Worm (Caenorhabditis elegans): Measurements from ENCODE around the gene wrm-1.
A peak's percentile ranks its signal among the peaks of the same experiment; 100 is the strongest.

Gene wrm-1

DNA sequence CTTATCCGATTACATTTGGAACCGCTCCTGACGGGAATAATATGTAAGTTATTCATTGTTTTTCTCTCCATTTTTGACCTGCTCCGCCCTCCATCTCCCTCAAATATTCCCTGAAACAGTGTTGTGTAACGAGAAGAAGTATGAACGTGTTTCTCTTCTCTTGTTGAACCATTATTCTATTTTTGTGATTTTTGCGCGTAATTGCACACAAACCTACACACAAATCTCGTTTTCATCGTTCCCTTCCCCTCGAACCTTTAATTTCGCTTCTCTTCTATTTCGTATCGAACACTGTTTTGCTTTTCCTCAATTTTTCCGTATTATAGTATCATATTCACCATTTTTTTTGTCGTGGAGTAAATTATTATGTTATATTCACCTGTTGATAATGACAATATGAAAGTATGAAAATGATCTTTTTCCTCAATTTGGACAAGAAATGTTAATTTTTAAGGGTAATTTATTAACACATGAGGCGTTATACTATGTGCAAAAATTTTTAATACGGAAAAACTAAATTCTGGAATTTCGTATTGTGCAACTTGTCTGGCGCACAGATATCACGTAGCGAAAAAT, 5.4 kb upstream of the wrm-1 start:
- TF ChIP-seq cog-1 (tag; optimal IDR thresholded peaks at IDR 0.05) (no peak), ztf-23 (GFP tag; IDR thresholded peaks at IDR 0.05) (no peak), ref-1 (GFP tag; conservative IDR thresholded peaks at IDR 0.05) (no peak), flt-1 (GFP tag; IDR thresholded peaks at IDR 0.05) (no peak), klf-2 (GFP tag; conservative IDR thresholded peaks at IDR 0.05) (no peak), med-1 (GFP tag; optimal IDR thresholded peaks at IDR 0.05; ENCODE audit: insufficient read depth) (no peak), T22C8.4 (GFP tag; IDR thresholded peaks at IDR 0.05) (no peak), tab-1 (GFP tag; IDR thresholded peaks at IDR 0.05) (no peak), ztf-29 (GFP tag; IDR thresholded peaks at IDR 0.05) (no peak)

DNA sequence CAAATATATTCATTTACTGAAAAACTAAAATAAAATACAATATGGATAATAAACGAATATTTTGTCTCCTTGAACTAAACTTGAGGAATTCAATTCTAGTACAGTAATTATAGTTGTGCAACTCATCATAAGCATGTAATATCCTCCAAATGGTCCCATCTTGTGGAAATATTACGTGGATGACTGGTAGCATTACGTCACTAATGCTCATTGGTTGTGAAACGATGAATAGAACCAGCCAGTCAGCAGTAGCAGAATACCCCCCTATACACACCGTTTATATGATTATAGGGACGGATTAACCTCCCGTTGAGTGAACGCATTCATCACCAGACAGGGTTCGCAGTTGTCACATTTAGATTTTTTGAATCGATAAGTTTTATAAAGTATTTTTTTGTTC, 4.3 kb upstream of the wrm-1 start:
- TF ChIP-seq flt-1 (GFP tag; IDR thresholded peaks at IDR 0.05), result no peak
- no peak for TF ChIP-seq ztf-23 (GFP tag; IDR thresholded peaks at IDR 0.05)
- no peak for TF ChIP-seq ztf-29 (GFP tag; IDR thresholded peaks at IDR 0.05)
- TF ChIP-seq cog-1 (tag; optimal IDR thresholded peaks at IDR 0.05), result no peak
- TF ChIP-seq T22C8.4 (GFP tag; IDR thresholded peaks at IDR 0.05), result no peak
- no peak for TF ChIP-seq med-1 (GFP tag; optimal IDR thresholded peaks at IDR 0.05; ENCODE audit: insufficient read depth)
- no peak for TF ChIP-seq tab-1 (GFP tag; IDR thresholded peaks at IDR 0.05)

DNA sequence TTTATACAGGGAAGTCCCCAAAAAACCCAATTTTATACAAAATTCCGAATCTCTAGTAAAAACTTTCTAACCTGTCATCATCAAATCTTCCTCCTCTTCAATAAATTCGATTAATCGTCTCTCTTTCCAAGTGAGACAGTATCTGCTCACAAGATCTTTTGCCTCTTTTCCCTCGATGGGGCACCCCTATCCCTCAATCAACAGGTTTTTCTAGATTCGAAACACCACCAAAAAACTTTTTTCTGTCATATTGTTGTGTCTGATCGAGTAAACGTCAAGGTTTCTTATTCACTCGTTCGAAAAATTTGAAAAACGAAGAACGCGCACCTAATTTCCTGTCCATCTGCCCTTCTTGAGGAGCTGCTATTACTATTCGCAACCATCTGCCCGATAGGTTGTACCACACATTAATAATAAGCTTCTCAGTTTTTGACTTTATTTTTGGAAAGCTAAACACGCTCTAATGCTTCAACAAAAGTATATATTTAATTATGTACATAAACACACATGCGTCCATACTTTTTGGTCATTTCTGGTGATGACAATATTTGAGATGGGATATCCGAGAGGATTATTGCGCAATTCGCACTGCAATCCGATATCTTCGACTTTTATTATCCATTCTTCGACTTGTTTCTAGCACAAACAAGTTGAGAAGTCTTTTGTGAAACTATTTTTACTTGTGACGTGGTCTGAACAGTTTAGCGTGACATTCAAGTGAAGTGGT, 3.4 kb upstream of the wrm-1 start:
- TF ChIP-seq ztf-29 (GFP tag; IDR thresholded peaks at IDR 0.05), result no peak
- TF ChIP-seq T22C8.4 (GFP tag; IDR thresholded peaks at IDR 0.05), result no peak
- no peak for TF ChIP-seq ref-1 (GFP tag; conservative IDR thresholded peaks at IDR 0.05)
- no peak for TF ChIP-seq cog-1 (tag; optimal IDR thresholded peaks at IDR 0.05)

DNA sequence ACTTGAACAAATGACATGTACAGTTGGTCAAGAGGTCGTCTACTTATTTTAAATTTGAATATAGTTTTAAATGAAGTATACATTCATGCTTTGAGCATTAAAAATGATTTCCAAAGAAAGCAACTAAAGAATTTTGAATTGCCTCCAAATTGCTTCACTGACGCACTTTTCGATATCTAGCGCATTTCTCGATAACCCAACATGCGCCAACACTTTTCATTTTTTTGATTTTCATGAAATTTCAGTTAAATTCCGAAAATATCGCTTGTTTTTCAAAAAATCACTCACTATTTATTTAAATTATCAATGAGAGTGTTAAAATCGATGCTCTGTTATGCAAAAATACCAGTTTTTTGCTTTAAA, 2.8 kb upstream of the wrm-1 start:
- TF ChIP-seq cog-1 (tag; optimal IDR thresholded peaks at IDR 0.05) (no peak), ref-1 (GFP tag; conservative IDR thresholded peaks at IDR 0.05) (no peak), tab-1 (GFP tag; IDR thresholded peaks at IDR 0.05) (no peak), T22C8.4 (GFP tag; IDR thresholded peaks at IDR 0.05) (no peak), klf-2 (GFP tag; conservative IDR thresholded peaks at IDR 0.05) (no peak), ztf-29 (GFP tag; IDR thresholded peaks at IDR 0.05) (no peak), flt-1 (GFP tag; IDR thresholded peaks at IDR 0.05) (no peak), ztf-23 (GFP tag; IDR thresholded peaks at IDR 0.05) (no peak), med-1 (GFP tag; optimal IDR thresholded peaks at IDR 0.05; ENCODE audit: insufficient read depth) (no peak)

DNA sequence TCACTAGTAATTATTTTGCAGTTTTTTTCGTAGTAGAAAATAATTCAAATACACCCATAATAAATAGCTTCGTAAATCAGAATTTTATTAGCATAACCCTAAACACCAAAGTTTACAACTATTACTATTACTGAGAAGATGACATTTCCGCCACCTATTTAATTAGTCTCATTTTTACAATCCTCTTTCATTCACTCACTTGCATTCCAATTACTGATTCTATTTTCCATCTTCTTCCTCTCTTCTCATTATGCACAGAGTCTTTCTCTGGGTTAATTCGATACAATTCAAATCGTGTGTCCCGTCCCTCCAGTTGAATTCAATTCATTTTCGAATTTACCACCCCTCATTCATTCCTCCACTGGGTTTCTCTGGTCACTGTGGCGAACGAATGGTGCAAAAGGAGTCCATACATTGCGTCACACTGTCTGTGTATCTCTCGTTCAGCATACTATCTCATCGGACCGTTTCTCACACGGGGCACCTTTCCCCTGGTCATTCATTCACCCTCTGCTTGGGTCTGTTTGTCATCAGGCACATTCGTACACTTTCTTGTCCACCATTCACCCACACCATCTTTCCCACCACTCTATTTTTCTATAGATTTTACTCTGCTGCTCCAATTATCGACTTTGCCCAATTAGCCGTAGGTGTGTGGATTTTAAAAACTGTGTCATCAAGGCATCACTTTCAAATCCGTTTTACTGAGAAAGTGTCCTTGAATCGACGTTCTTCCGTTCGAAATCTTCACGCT, 2.2 kb upstream of the wrm-1 start:
- TF ChIP-seq ztf-23 (GFP tag; IDR thresholded peaks at IDR 0.05) (no peak), flt-1 (GFP tag; IDR thresholded peaks at IDR 0.05) (peak; percentile 22; the same call in 1 of the 2 replicates)

DNA sequence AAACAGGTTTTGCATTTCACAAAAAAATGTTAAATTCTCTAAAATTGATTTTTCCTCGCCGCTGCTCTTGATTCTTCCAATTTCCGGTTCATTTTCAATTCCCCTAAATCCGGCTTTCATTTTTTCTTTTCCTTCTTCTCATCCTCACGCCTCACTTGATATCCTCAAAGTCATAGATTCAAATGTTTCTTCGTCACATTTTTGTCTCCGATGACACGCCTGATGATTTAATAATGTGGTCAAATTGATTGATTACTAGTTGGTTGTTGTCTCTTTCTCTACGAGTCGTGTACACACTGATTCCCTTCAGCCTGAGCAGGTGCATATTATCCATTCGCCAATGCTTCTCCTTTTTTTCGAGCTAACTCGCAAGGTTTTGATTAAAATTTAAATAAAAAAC, 1.2 kb upstream of the wrm-1 start:
- TF ChIP-seq klf-2 (GFP tag; conservative IDR thresholded peaks at IDR 0.05) (no peak), ztf-23 (GFP tag; IDR thresholded peaks at IDR 0.05) (no peak), T22C8.4 (GFP tag; IDR thresholded peaks at IDR 0.05) (no peak), med-1 (GFP tag; optimal IDR thresholded peaks at IDR 0.05; ENCODE audit: insufficient read depth) (no peak), ztf-29 (GFP tag; IDR thresholded peaks at IDR 0.05) (no peak), tab-1 (GFP tag; IDR thresholded peaks at IDR 0.05) (no peak), ref-1 (GFP tag; conservative IDR thresholded peaks at IDR 0.05) (no peak), cog-1 (tag; optimal IDR thresholded peaks at IDR 0.05) (no peak), flt-1 (GFP tag; IDR thresholded peaks at IDR 0.05) (no peak)

DNA sequence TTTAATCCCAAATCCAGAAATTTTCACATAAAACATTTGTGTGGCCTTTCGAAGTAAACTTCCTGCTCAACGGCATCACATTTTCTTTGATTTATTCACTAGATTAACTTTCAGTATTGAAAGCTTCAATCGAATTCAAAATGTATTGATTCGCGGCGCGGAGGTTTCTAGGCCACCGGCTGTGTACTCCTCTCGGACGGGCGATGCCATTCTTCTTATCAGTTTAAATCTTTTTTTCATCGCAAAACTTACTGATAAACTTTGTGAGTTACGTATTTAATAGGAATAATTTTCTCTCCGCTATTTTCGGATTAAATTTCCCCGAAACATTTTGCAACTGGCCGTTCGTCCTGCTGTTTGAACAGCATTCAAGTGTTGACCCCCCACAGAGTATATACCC, 762 bp upstream of the wrm-1 start:
- no peak for TF ChIP-seq ztf-23 (GFP tag; IDR thresholded peaks at IDR 0.05)
- no peak for TF ChIP-seq ref-1 (GFP tag; conservative IDR thresholded peaks at IDR 0.05)
- TF ChIP-seq tab-1 (GFP tag; IDR thresholded peaks at IDR 0.05), result no peak
- peak; percentile 18; the same call in 1 of the 2 replicates for TF ChIP-seq T22C8.4 (GFP tag; IDR thresholded peaks at IDR 0.05)
- TF ChIP-seq flt-1 (GFP tag; IDR thresholded peaks at IDR 0.05), result peak; percentile 49; the same call in 1 of the 2 replicates

DNA sequence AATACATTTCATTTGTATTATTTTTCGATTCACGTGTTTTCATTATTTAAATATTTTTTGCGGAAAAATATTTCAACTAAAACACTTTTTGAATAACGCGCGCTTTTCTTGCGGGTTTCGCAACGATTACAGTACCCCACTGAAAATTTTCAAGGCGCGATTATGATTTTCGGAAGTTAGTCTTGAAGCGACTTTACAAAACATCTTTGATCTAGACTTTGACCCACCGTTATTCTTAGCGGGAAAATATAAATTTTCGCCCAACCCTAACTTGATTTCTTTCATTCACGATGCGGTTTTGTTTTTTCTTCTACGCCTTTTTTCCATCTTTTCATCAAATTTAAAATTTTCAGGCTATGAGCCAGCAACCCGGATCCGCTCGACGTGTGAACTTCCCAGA, 5.2 kb downstream of the wrm-1 start, which contains the start of gene egg-1:
egg-1 (plus strand) TSS at position 354 of the 400 bp plus-strand sequence.
- TF ChIP-seq cog-1 (tag; optimal IDR thresholded peaks at IDR 0.05) (no peak), ref-1 (GFP tag; conservative IDR thresholded peaks at IDR 0.05) (no peak), med-1 (GFP tag; optimal IDR thresholded peaks at IDR 0.05; ENCODE audit: insufficient read depth) (no peak), klf-2 (GFP tag; conservative IDR thresholded peaks at IDR 0.05) (no peak), flt-1 (GFP tag; IDR thresholded peaks at IDR 0.05) (no peak)

DNA sequence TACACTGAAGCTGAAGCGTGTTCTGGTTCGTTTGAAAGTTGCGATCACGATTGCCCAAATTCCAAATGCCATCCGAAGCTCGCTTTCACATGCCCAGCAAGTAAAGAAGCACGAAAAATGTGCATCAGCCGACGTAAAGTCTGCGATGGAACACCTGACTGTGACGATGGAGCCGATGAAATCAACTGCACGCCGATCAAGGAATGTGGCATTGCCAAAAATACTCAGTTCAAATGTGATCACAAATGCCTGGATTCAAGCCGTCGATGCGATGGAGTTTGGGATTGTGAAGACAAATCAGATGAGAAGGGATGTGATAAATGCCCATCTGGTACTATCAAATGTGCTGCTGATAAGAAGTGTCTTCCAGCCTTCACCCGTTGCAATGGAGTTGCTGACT, 6.7 kb downstream of the wrm-1 start:
- TF ChIP-seq T22C8.4 (GFP tag; IDR thresholded peaks at IDR 0.05) (no peak), klf-2 (GFP tag; conservative IDR thresholded peaks at IDR 0.05) (no peak), ref-1 (GFP tag; conservative IDR thresholded peaks at IDR 0.05) (no peak), cog-1 (tag; optimal IDR thresholded peaks at IDR 0.05) (no peak), tab-1 (GFP tag; IDR thresholded peaks at IDR 0.05) (no peak), ztf-29 (GFP tag; IDR thresholded peaks at IDR 0.05) (no peak), med-1 (GFP tag; optimal IDR thresholded peaks at IDR 0.05; ENCODE audit: insufficient read depth) (no peak), ztf-23 (GFP tag; IDR thresholded peaks at IDR 0.05) (no peak), flt-1 (GFP tag; IDR thresholded peaks at IDR 0.05) (no peak)

DNA sequence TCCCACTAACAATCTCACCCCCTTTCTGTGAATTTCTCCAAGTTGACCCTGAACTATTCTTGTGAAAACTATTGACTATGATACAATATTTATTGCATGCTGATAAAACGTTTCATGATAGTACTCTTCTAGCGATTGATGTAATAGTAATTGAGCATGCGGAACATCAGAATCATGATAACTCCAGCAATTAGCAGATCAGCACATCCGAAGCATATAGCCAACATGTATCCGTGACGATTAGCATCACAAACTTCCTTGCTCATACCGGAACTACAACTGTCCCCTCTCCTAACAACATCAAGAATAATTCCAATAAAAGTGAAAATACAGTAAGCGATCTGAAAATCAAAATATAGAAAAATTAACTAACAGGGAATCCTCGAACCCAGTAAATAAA, 7.4 kb downstream of the wrm-1 start:
- TF ChIP-seq ref-1 (GFP tag; conservative IDR thresholded peaks at IDR 0.05), result no peak
- no peak for TF ChIP-seq ztf-23 (GFP tag; IDR thresholded peaks at IDR 0.05)
- TF ChIP-seq med-1 (GFP tag; optimal IDR thresholded peaks at IDR 0.05; ENCODE audit: insufficient read depth), result no peak
- no peak for TF ChIP-seq tab-1 (GFP tag; IDR thresholded peaks at IDR 0.05)
- TF ChIP-seq cog-1 (tag; optimal IDR thresholded peaks at IDR 0.05), result no peak
- TF ChIP-seq T22C8.4 (GFP tag; IDR thresholded peaks at IDR 0.05), result no peak
- no peak for TF ChIP-seq klf-2 (GFP tag; conservative IDR thresholded peaks at IDR 0.05)
- no peak for TF ChIP-seq ztf-29 (GFP tag; IDR thresholded peaks at IDR 0.05)
- TF ChIP-seq flt-1 (GFP tag; IDR thresholded peaks at IDR 0.05), result no peak
